Fruit fly (Drosophila melanogaster): Measurements from ENCODE around the gene dia.
A peak's percentile ranks its signal among the peaks of the same experiment; 100 is the strongest.

Gene dia

dm6 chr2L:20770242-20770769 lies 12.4 kb downstream of the dia start, which contains the start of gene cad:
Gene cad (plus strand): TSS chr2L:20770731.
- peak; percentile 57; the same call in 1 of the 3 replicates for TF ChIP-seq eg (GFP tag; IDR thresholded peaks at IDR 0.05)
- peak; percentile 51 for TF ChIP-seq CG9139 (GFP tag; optimal IDR thresholded peaks at IDR 0.05)
- TF ChIP-seq Ets96B (tag; optimal IDR thresholded peaks at IDR 0.05) = no peak
- TF ChIP-seq Hr4 (GFP tag; optimal IDR thresholded peaks at IDR 0.05) = no peak
- TF ChIP-seq CG4318 (GFP tag; optimal IDR thresholded peaks at IDR 0.05) = no peak
- no peak; the same call in 1 of the 2 replicates for TF ChIP-seq Gug (GFP tag; IDR thresholded peaks at IDR 0.05)
- TF ChIP-seq net (GFP tag; optimal IDR thresholded peaks at IDR 0.05) = peak; percentile 25
- no peak for TF ChIP-seq CG11294 (GFP tag; IDR thresholded peaks at IDR 0.05)
- peak; percentile 42 for TF ChIP-seq acj6 (GFP tag; optimal IDR thresholded peaks at IDR 0.05)
- TF ChIP-seq CG3032 (tag; optimal IDR thresholded peaks at IDR 0.05) = no peak
- peak; percentile 66 for TF ChIP-seq CG34406 (GFP tag; optimal IDR thresholded peaks at IDR 0.05)
- no peak for TF ChIP-seq Ets21C (GFP tag; optimal IDR thresholded peaks at IDR 0.05)
- TF ChIP-seq svp (GFP tag) = no peak
- peak; percentile 22 for TF ChIP-seq pdm3 (GFP tag; optimal IDR thresholded peaks at IDR 0.05)
- peak; percentile 44; the same call in 1 of the 3 replicates for TF ChIP-seq CG8119 (GFP tag; IDR thresholded peaks at IDR 0.05)
- TF ChIP-seq CG6808 (GFP tag; optimal IDR thresholded peaks at IDR 0.05) = no peak
- peak; percentile 23 for TF ChIP-seq CG16779 (tag; optimal IDR thresholded peaks at IDR 0.05)
- TF ChIP-seq OdsH (GFP tag; optimal IDR thresholded peaks at IDR 0.05) = peak; percentile 19
- peak; percentile 28 for TF ChIP-seq Sox102F (GFP tag; optimal IDR thresholded peaks at IDR 0.05)
- no peak for TF ChIP-seq dac (GFP tag; optimal IDR thresholded peaks at IDR 0.05)
- TF ChIP-seq cyc (GFP tag; optimal IDR thresholded peaks at IDR 0.05) = peak; percentile 37
- TF ChIP-seq fd59A (GFP tag; optimal IDR thresholded peaks at IDR 0.05) = no peak
- TF ChIP-seq CG6792 (GFP tag; optimal IDR thresholded peaks at IDR 0.05) = peak; percentile 41
- no peak for TF ChIP-seq CG10631 (GFP tag; optimal IDR thresholded peaks at IDR 0.05)
- TF ChIP-seq CG8319 (GFP tag; optimal IDR thresholded peaks at IDR 0.05) = peak; percentile 39
- no peak for TF ChIP-seq topi (GFP tag; optimal IDR thresholded peaks at IDR 0.05)
- no peak for TF ChIP-seq CG15336 (GFP tag; IDR thresholded peaks at IDR 0.05)
- TF ChIP-seq CG11902 (GFP tag; optimal IDR thresholded peaks at IDR 0.05) = no peak
- TF ChIP-seq CG31627 (GFP tag; optimal IDR thresholded peaks at IDR 0.05) = peak; percentile 14
- no peak for TF ChIP-seq Hr38 (GFP tag; optimal IDR thresholded peaks at IDR 0.05)
- peak; percentile 55 for TF ChIP-seq Met (GFP tag; optimal IDR thresholded peaks at IDR 0.05)
- peak; percentile 46 for TF ChIP-seq CG6854 (GFP tag; optimal IDR thresholded peaks at IDR 0.05)
- TF ChIP-seq dsx (GFP tag; optimal IDR thresholded peaks at IDR 0.05; ENCODE audit: poor library complexity, severe bottlenecking) = no peak
- TF ChIP-seq fd85E (GFP tag; optimal IDR thresholded peaks at IDR 0.05) = no peak
- peak; percentile 75 for TF ChIP-seq vri (GFP tag; optimal IDR thresholded peaks at IDR 0.05)
- peak; percentile 72 for TF ChIP-seq CG3919 (GFP tag; optimal IDR thresholded peaks at IDR 0.05)
- TF ChIP-seq Sox14 (GFP tag; optimal IDR thresholded peaks at IDR 0.05) = peak; percentile 14
- peak; percentile 35 for TF ChIP-seq CG8632 (GFP tag; optimal IDR thresholded peaks at IDR 0.05)
- no peak for TF ChIP-seq Lpt (GFP tag; optimal IDR thresholded peaks at IDR 0.05)
- peak; percentile 18 for TF ChIP-seq CG1621 (tag; optimal IDR thresholded peaks at IDR 0.05)
- TF ChIP-seq salr (GFP tag; optimal IDR thresholded peaks at IDR 0.05) = peak in 1 of 2 experiments; percentile 16
- TF ChIP-seq CG32006 (GFP tag; optimal IDR thresholded peaks at IDR 0.05) = no peak
- TF ChIP-seq Eip78C (GFP tag) = no peak
- TF ChIP-seq CG7368 (GFP tag; optimal IDR thresholded peaks at IDR 0.05) = peak; percentile 70
- TF ChIP-seq CG6163 (GFP tag; IDR thresholded peaks at IDR 0.05) = peak; percentile 86
- no peak for TF ChIP-seq Eip93F (GFP tag; optimal IDR thresholded peaks at IDR 0.05)
- peak; percentile 11 for TF ChIP-seq Blimp-1 (GFP tag; optimal IDR thresholded peaks at IDR 0.05)
- TF ChIP-seq ss (GFP tag; optimal IDR thresholded peaks at IDR 0.05) = peak in 1 of 2 experiments; percentile 64
- no peak for TF ChIP-seq CG6276 (GFP tag; optimal IDR thresholded peaks at IDR 0.05)
- TF ChIP-seq Eip75B (GFP tag; optimal IDR thresholded peaks at IDR 0.05) = no peak
- TF ChIP-seq esn (GFP tag; optimal IDR thresholded peaks at IDR 0.05) = peak; percentile 66
- peak; percentile 36 for TF ChIP-seq achi (GFP tag; optimal IDR thresholded peaks at IDR 0.05)
